Worm (Caenorhabditis elegans) whole organism, L3 larva: ENCODE measurements around the gene K07H8.11.

Source experiments
- elt-1 ChIP-seq: fragments of 150-350 bp; optimal IDR thresholded peaks from 2 replicates; lab custom pipeline; 2014; ENCODE audit warnings: missing biosample characterization, missing genetic modification characterization
- nhr-11 ChIP-seq: fragments of 150-350 bp; optimal IDR thresholded peaks from 2 replicates; lab custom pipeline; 2014; ENCODE audit warnings: missing biosample characterization, missing genetic modification characterization

DNA sequence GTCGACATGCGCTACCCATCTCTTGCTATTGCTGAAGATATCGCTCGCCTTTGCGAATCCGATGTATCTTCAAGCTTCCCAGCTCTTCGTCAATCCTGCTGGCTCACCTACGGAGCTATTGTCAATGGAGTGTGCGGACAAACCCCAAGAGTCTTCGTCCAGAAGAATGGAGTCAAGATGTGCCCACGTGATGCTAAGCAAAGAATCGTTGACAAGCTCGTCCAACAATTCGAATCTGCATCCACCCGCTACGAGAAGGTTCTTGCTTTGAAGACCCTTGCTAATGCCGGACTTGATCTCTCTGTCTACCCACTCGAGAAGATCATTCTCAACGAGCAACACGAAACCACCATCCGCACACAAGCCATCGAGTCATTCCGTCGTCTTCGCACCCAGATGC, 12.5 kb downstream of the K07H8.11 start:
- TF ChIP-seq nhr-11 (no peak), elt-1 (tag; lab: Kevin White, UChicago) (no peak)
